Fruit fly (Drosophila melanogaster) whole organism, embryonic: ENCODE measurements around the gene RfC4.

Source experiments
- Atf3 ChIP-seq: fragments of 200-800 bp; sonication (Bioruptor generic); optimal IDR thresholded peaks from 3 replicates; lab custom pipeline; 2016; ENCODE audit warnings: missing biosample characterization, missing genetic modification characterization
- Blimp-1 ChIP-seq: fragments of 200-800 bp; sonication (Bioruptor generic); optimal IDR thresholded peaks from 3 replicates; lab custom pipeline; 2018; ENCODE audit warnings: missing biosample characterization, missing genetic modification characterization, mild to moderate bottlenecking, moderate library complexity, missing genetic modification reagents
- BtbVII ChIP-seq: fragments of 200-800 bp; sonication (Bioruptor generic); optimal IDR thresholded peaks from 3 replicates; lab custom pipeline; 2017; ENCODE audit warnings: missing biosample characterization, mild to moderate bottlenecking, missing genetic modification characterization
- CG10979 ChIP-seq: fragments of 200-800 bp; sonication (Bioruptor generic); optimal IDR thresholded peaks from 2 replicates; lab custom pipeline; 2018; ENCODE audit warnings: missing biosample characterization, mild to moderate bottlenecking, missing genetic modification characterization, moderate library complexity
- CG11560 ChIP-seq: fragments of 200-800 bp; sonication (Bioruptor generic); IDR thresholded peaks from 3 replicates; pipeline ENCODE4 v1.3.6; 2022; ENCODE audit warnings: missing biosample characterization, missing genetic modification characterization
- CG12071 ChIP-seq: fragments of 200-800 bp; sonication (Bioruptor generic); optimal IDR thresholded peaks from 3 replicates; lab custom pipeline; 2018; ENCODE audit warnings: missing biosample characterization, mild to moderate bottlenecking, missing genetic modification characterization
- CG12155 ChIP-seq: fragments of 200-800 bp; sonication (Bioruptor generic); optimal IDR thresholded peaks from 3 replicates; lab custom pipeline; 2016; ENCODE audit warnings: missing biosample characterization, missing genetic modification characterization
- CG13287 ChIP-seq: fragments of 200-800 bp; sonication (Bioruptor generic); IDR thresholded peaks from 2 replicates; pipeline ENCODE4 v1.3.6; 2022; ENCODE audit warnings: missing biosample characterization, missing genetic modification characterization; ENCODE audit not compliant: partially characterized antibody
- CG1603 ChIP-seq: fragments of 200-800 bp; sonication (Bioruptor generic); optimal IDR thresholded peaks from 2 replicates; lab custom pipeline; 2019; ENCODE audit warnings: missing biosample characterization, mild to moderate bottlenecking, missing genetic modification characterization, moderate library complexity
- CG1647 ChIP-seq: fragments of 200-800 bp; sonication (Bioruptor generic); optimal IDR thresholded peaks from 3 replicates; lab custom pipeline; 2016; ENCODE audit warnings: missing biosample characterization, missing genetic modification characterization
- CG16813 ChIP-seq: fragments of 200-800 bp; sonication (Bioruptor generic); IDR thresholded peaks from 3 replicates; pipeline ENCODE4 v1.3.6; 2022; ENCODE audit warnings: missing biosample characterization, missing genetic modification characterization; ENCODE audit not compliant: partially characterized antibody
- CG17328 ChIP-seq: fragments of 200-800 bp; sonication (Bioruptor generic); IDR thresholded peaks from 2 replicates; pipeline ENCODE4 v1.3.6; 2022; ENCODE audit warnings: missing biosample characterization, missing genetic modification characterization
- CG1832 ChIP-seq: fragments of 200-800 bp; sonication (Bioruptor generic); optimal IDR thresholded peaks from 2 replicates; lab custom pipeline; 2017; ENCODE audit warnings: missing biosample characterization, mild to moderate bottlenecking, missing genetic modification characterization, inconsistent platforms
- CG2202 ChIP-seq: fragments of 200-800 bp; sonication (Bioruptor generic); optimal IDR thresholded peaks from 2 replicates; lab custom pipeline; 2018; ENCODE audit warnings: missing biosample characterization, mild to moderate bottlenecking, missing genetic modification characterization
- CG31365 ChIP-seq: fragments of 200-800 bp; sonication (Bioruptor generic); optimal IDR thresholded peaks from 2 replicates; lab custom pipeline; 2018; ENCODE audit warnings: missing biosample characterization, mild to moderate bottlenecking, missing genetic modification characterization
- CG4617 ChIP-seq: fragments of 200-800 bp; sonication (Bioruptor generic); optimal IDR thresholded peaks from 3 replicates; lab custom pipeline; 2016; ENCODE audit warnings: missing biosample characterization, missing genetic modification characterization, borderline replicate concordance
- CG5245 ChIP-seq: fragments of 200-800 bp; sonication (Bioruptor generic); optimal IDR thresholded peaks from 3 replicates; lab custom pipeline; 2016; ENCODE audit warnings: missing biosample characterization, missing genetic modification characterization
- CG6175 ChIP-seq: fragments of 200-800 bp; sonication (Bioruptor generic); IDR thresholded peaks from 3 replicates; pipeline ENCODE4 v1.3.6; 2022; ENCODE audit warnings: missing biosample characterization, missing genetic modification characterization
- CG6791 ChIP-seq: fragments of 200-800 bp; sonication (Bioruptor generic); IDR thresholded peaks from 3 replicates; pipeline ENCODE4 v1.3.6; 2022; ENCODE audit warnings: missing biosample characterization, missing genetic modification characterization; ENCODE audit not compliant: partially characterized antibody
- Eip74EF ChIP-seq, 2 experiments: fragments of 200-800 bp in 1 of 2; fragments of >200 bp in 1 of 2; sonication (Bioruptor generic) in 1 of 2; optimal IDR thresholded peaks; 2 replicates each; lab custom pipeline; 2017 to 2019; ENCODE audit warnings: missing biosample characterization in 2 of 2, missing genetic modification characterization in 2 of 2, mild to moderate bottlenecking in 1 of 2, moderate library complexity in 1 of 2
- Fer3 ChIP-seq: fragments of 200-800 bp; sonication (Bioruptor generic); optimal IDR thresholded peaks from 2 replicates; lab custom pipeline; 2018; ENCODE audit warnings: missing biosample characterization, mild to moderate bottlenecking, missing genetic modification characterization, moderate library complexity
- Hand ChIP-seq: fragments of 200-800 bp; sonication (Bioruptor generic); optimal IDR thresholded peaks from 2 replicates; lab custom pipeline; 2017; ENCODE audit warnings: mild to moderate bottlenecking, missing biosample characterization, missing genetic modification reagents, missing genetic modification characterization
- NC2α ChIP-seq: fragments of 200-800 bp; sonication (Bioruptor generic); optimal IDR thresholded peaks from 2 replicates; lab custom pipeline; 2016; ENCODE audit warnings: missing biosample characterization, missing genetic modification characterization
- Nf-YC ChIP-seq: fragments of 200-800 bp; optimal IDR thresholded peaks from 3 replicates; lab custom pipeline; 2019; ENCODE audit warnings: missing biosample characterization, mild to moderate bottlenecking, missing genetic modification characterization, moderate library complexity
- Opbp ChIP-seq: fragments of 200-800 bp; sonication (Bioruptor generic); IDR thresholded peaks from 3 replicates; pipeline ENCODE4 v1.3.6; 2022; ENCODE audit warnings: missing biosample characterization, missing genetic modification characterization; ENCODE audit not compliant: partially characterized antibody
- Side ChIP-seq: fragments of 200-800 bp; sonication (Bioruptor generic); optimal IDR thresholded peaks from 2 replicates; lab custom pipeline; 2016; ENCODE audit warnings: missing biosample characterization, missing genetic modification characterization
- Six4 ChIP-seq: fragments of 200-800 bp; sonication (Bioruptor generic); optimal IDR thresholded peaks from 2 replicates; lab custom pipeline; 2016; ENCODE audit warnings: missing biosample characterization, missing genetic modification characterization
- Sox102F ChIP-seq: fragments of 200-800 bp; sonication (Bioruptor generic); optimal IDR thresholded peaks from 2 replicates; lab custom pipeline; 2018; ENCODE audit warnings: missing biosample characterization, mild to moderate bottlenecking, missing genetic modification characterization, moderate library complexity
- ase ChIP-seq: fragments of 200-800 bp; sonication (Bioruptor generic); IDR thresholded peaks from 3 replicates; pipeline ENCODE4 v1.3.6; 2022; ENCODE audit warnings: missing biosample characterization, missing genetic modification characterization
- ash1 ChIP-seq: fragments of 200-800 bp; sonication (Bioruptor generic); optimal IDR thresholded peaks from 2 replicates; lab custom pipeline; 2018; ENCODE audit warnings: missing biosample characterization, mild to moderate bottlenecking, missing genetic modification characterization
- br ChIP-seq: fragments of >200 bp; optimal IDR thresholded peaks from 2 replicates; lab custom pipeline; 2017
- da ChIP-seq: fragments of 200-800 bp; sonication (Bioruptor generic); optimal IDR thresholded peaks from 2 replicates; lab custom pipeline; 2016; ENCODE audit warnings: missing biosample characterization, missing genetic modification characterization
- dmrt99B ChIP-seq: fragments of 200-800 bp; sonication (Bioruptor generic); optimal IDR thresholded peaks from 2 replicates; lab custom pipeline; 2018; ENCODE audit warnings: missing biosample characterization, mild to moderate bottlenecking, missing genetic modification characterization, moderate library complexity
- dpn ChIP-seq, 2 experiments: fragments of 200-800 bp; sonication (Bioruptor generic); optimal IDR thresholded peaks; 3 replicates each; lab custom pipeline; 2016; ENCODE audit warnings: missing biosample characterization in 2 of 2, missing genetic modification characterization in 2 of 2
- esg ChIP-seq: fragments of 200-800 bp; sonication (Bioruptor generic); conservative IDR thresholded peaks from 2 replicates; pipeline ENCODE4 v1.3.6; 2022; ENCODE audit warnings: missing biosample characterization, missing genetic modification characterization
- gce ChIP-seq: fragments of 200-800 bp; sonication (Bioruptor generic); IDR thresholded peaks from 3 replicates; pipeline ENCODE4 v1.3.6; 2022; ENCODE audit warnings: missing biosample characterization, missing genetic modification characterization
- her ChIP-seq: fragments of 200-800 bp; sonication (Bioruptor generic); optimal IDR thresholded peaks from 2 replicates; lab custom pipeline; 2016; ENCODE audit warnings: missing biosample characterization, missing genetic modification characterization
- lola ChIP-seq, 3 experiments: fragments of >200 bp in 2 of 3; fragments of 200-800 bp in 1 of 3; sonication (Bioruptor generic) in 1 of 3; optimal IDR thresholded peaks; 2 replicates each; lab custom pipeline; 2017 to 2019; ENCODE audit warnings: missing biosample characterization in 3 of 3, missing genetic modification characterization in 3 of 3, mild to moderate bottlenecking in 1 of 3, moderate library complexity in 1 of 3
- pfk ChIP-seq: fragments of 200-800 bp; sonication (Bioruptor generic); optimal IDR thresholded peaks from 2 replicates; lab custom pipeline; 2018; ENCODE audit warnings: missing biosample characterization, mild to moderate bottlenecking, missing genetic modification characterization, moderate library complexity
- repo ChIP-seq: fragments of 200-800 bp; sonication (Bioruptor generic); optimal IDR thresholded peaks from 2 replicates; lab custom pipeline; 2016; ENCODE audit warnings: missing biosample characterization, missing genetic modification characterization
- shn ChIP-seq: fragments of 200-800 bp; sonication (Bioruptor generic); optimal IDR thresholded peaks from 3 replicates; lab custom pipeline; 2016; ENCODE audit warnings: missing biosample characterization, missing genetic modification characterization
- sug ChIP-seq: fragments of 200-800 bp; optimal IDR thresholded peaks from 2 replicates; lab custom pipeline; 2019; ENCODE audit warnings: missing biosample characterization, mild to moderate bottlenecking, missing genetic modification characterization, moderate library complexity
- twi ChIP-seq: fragments of 200-800 bp; optimal IDR thresholded peaks from 2 replicates; lab custom pipeline; 2019; ENCODE audit warnings: missing biosample characterization, mild to moderate bottlenecking, missing genetic modification characterization, moderate library complexity
- usp ChIP-seq: fragments of >200 bp; optimal IDR thresholded peaks from 2 replicates; lab custom pipeline; 2017; ENCODE audit warnings: missing biosample characterization, missing genetic modification characterization
- vvl ChIP-seq: fragments of 200-800 bp; sonication (Bioruptor generic); IDR thresholded peaks from 2 replicates; pipeline ENCODE4 v1.3.6; 2022; ENCODE audit warnings: missing biosample characterization, missing genetic modification characterization
- wor ChIP-seq: fragments of 200-800 bp; sonication (Bioruptor generic); IDR thresholded peaks from 2 replicates; pipeline ENCODE4 v1.3.6; 2022; ENCODE audit warnings: missing biosample characterization, missing genetic modification characterization
- yki ChIP-seq: fragments of >200 bp; optimal IDR thresholded peaks from 3 replicates; lab custom pipeline; 2018
- zen2 ChIP-seq: fragments of 200-800 bp; sonication (Bioruptor generic); IDR thresholded peaks from 3 replicates; pipeline ENCODE4 v1.3.6; 2022; ENCODE audit warnings: missing biosample characterization, missing genetic modification characterization; ENCODE audit not compliant: partially characterized antibody

Gene RfC4

dm6 chr3L:4103258-4104247 lies 32.3 kb downstream of the RfC4 start, which contains the start of gene Fit1 (continued):
- TF ChIP-seq sug (tag; lab: Kevin White, UChicago) (peak; percentile 82), repo (GFP tag; lab: Kevin White, UChicago) (no peak), Atf3 (GFP tag; lab: Kevin White, UChicago) (peak; percentile 31), twi (tag; lab: Kevin White, UChicago) (no peak), CG1647 (GFP tag; lab: Kevin White, UChicago) (peak; percentile 32), lola (GFP tag; optimal IDR thresholded peaks at IDR 0.05; lab: Kevin White, UChicago) (no peak), shn (GFP tag; lab: Kevin White, UChicago) (no peak), CG5245 (no peak), CG12155 (GFP tag; lab: Kevin White, UChicago) (no peak), CG31365 (tag; lab: Kevin White, UChicago) (peak; percentile 14), br (lab: Kevin White, UChicago) (no peak), Nf-YC (tag; lab: Kevin White, UChicago) (no peak), vvl (GFP tag; lab: Robert Waterston, UW) (peak; percentile 60), Six4 (no peak), CG17328 (GFP tag; lab: Robert Waterston, UW) (no peak), usp (GFP tag; lab: Kevin White, UChicago) (no peak), CG1603 (tag; lab: Kevin White, UChicago) (peak; percentile 29), wor (GFP tag; lab: Robert Waterston, UW) (no peak), CG10979 (peak; percentile 3), her (GFP tag; lab: Kevin White, UChicago) (no peak), NC2α (GFP tag; lab: Kevin White, UChicago) (no peak), Sox102F (GFP tag; lab: Kevin White, UChicago) (no peak), CG1832 (GFP tag; lab: Kevin White, UChicago) (no peak), zen2 (GFP tag; lab: Robert Waterston, UW) (peak; percentile 33; the same call in 1 of the 3 replicates), pfk (GFP tag; lab: Kevin White, UChicago) (peak; percentile 78), CG4617 (GFP tag; lab: Kevin White, UChicago) (peak; percentile 61), Blimp-1 (GFP tag; lab: Kevin White, UChicago) (no peak), Hand (GFP tag; lab: Kevin White, UChicago) (peak; percentile 58), Opbp (GFP tag; lab: Robert Waterston, UW) (peak; percentile 53; the same call in 2 of the 3 replicates), esg (GFP tag; lab: Robert Waterston, UW) (no peak), gce (GFP tag; lab: Robert Waterston, UW) (no peak), CG6175 (GFP tag; lab: Robert Waterston, UW) (peak; percentile 69; the same call in 1 of the 3 replicates), CG6791 (peak; percentile 73), yki (no peak), BtbVII (GFP tag; lab: Kevin White, UChicago) (peak; percentile 78), dpn (GFP tag; optimal IDR thresholded peaks at IDR 0.05; lab: Kevin White, UChicago) (no peak), CG16813 (GFP tag; lab: Robert Waterston, UW) (peak; percentile 45), CG11560 (no peak), ash1 (no peak), CG2202 (tag; lab: Kevin White, UChicago) (no peak), da (GFP tag; lab: Kevin White, UChicago) (no peak), dmrt99B (no peak), CG12071 (no peak), CG13287 (GFP tag; lab: Robert Waterston, UW) (peak; percentile 50), ase (GFP tag; lab: Robert Waterston, UW) (no peak), Fer3 (tag; lab: Kevin White, UChicago) (no peak), Side (GFP tag; lab: Kevin White, UChicago) (no peak), Eip74EF (GFP tag; optimal IDR thresholded peaks at IDR 0.05; lab: Kevin White, UChicago) (peak in 1 of 2 experiments; percentile 44)
